Worm (Caenorhabditis elegans): ENCODE data around the gene Y43F8B.10.

DNA sequence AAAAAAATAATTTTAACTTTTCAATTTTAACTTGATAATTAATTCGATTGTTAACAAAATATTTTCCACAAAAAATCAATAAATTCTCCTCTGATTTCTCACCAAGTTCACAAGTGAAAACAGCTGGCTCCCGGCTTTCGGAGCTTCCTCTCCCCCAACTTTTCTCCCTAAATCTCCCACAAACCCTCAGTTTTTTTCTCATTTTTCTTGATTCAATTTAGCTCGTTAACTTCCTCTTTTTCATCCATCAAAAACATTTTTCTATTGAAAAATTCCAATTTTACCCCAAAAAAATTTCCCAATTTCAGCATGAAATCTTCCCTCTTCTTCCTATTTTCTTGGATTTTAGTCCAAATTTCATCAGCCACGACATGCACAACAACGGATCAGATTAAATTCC, 3.9 kb upstream of the Y43F8B.10 start, which contains the start of gene Y43F8B.11:
- TF ChIP-seq pha-4 (tag; optimal IDR thresholded peaks at IDR 0.05) (no peak), nhr-12 (tag; optimal IDR thresholded peaks at IDR 0.05) (no peak), blmp-1 (tag; optimal IDR thresholded peaks at IDR 0.05) (no peak), nhr-76 (tag; optimal IDR thresholded peaks at IDR 0.05) (no peak), nhr-28 (tag; optimal IDR thresholded peaks at IDR 0.05) (no peak), mls-2 (tag; optimal IDR thresholded peaks at IDR 0.05) (no peak), nhr-2 (tag; optimal IDR thresholded peaks at IDR 0.05) (no peak), drap-1 (GFP tag; optimal IDR thresholded peaks at IDR 0.05) (no peak), ceh-39 (tag; optimal IDR thresholded peaks at IDR 0.05) (no peak), ham-2 (GFP tag; optimal IDR thresholded peaks at IDR 0.05) (no peak), elt-1 (tag; optimal IDR thresholded peaks at IDR 0.05; ENCODE audit: borderline replicate concordance, insufficient read depth) (no peak), snpc-4 (tag; optimal IDR thresholded peaks at IDR 0.05) (no peak), lsy-2 (tag; optimal IDR thresholded peaks at IDR 0.05) (no peak), ces-1 (GFP tag; optimal IDR thresholded peaks at IDR 0.05) (no peak)

Measured in whole organism, mixed stage, embryonic.